Worm (Caenorhabditis elegans): Measurements from ENCODE around the gene aakg-1.

Gene aakg-1

DNA sequence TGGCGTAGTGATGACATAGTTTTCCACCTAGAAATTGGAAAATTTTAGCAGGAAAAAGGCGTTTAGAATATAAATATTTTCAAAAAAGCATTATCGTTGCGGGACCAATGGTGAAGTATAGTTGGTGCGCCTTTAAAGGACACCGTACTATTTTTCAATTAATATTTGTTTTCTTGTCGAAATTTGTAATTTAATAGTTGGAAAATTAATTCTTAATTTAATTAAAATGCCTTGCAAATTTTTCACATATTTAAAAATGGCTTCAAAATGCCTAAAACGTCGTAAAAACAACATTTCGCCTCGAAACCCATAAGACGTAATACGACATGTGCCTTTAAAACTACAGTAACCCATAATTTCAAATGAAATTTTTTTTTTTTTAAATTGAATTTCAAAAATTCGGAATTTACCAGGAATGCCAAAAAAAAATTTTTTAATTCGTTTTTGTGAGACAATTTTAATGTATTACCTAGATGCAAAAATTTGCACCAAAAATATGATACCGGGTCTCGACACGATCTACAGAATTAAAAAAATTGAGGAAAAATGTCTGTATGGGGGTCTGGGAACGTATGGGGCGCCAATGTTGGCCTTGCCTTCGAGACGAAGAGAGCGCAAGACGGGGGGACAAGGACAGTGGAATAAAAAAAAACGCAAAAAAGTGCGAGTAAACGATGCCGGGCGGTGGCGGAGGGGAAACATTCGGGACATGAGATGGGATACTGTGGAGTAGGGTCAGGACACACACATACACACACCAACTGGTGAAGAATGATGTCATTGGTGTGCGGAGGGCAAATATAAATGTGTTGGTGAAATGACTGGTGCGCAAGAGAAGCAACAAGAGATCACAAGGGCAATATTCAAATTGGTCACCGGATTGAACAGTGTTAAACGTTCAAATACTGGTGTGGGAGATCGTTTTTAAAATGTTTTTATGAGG lies at the start of gene aakg-1:
Gene aakg-1, minus strand, starts transcription at position 52 of the 943 bp plus-strand sequence.
- TF ChIP-seq fos-1 (tag; optimal IDR thresholded peaks at IDR 0.05): no peak
- peak; percentile 42 for TF ChIP-seq pha-4 (tag; optimal IDR thresholded peaks at IDR 0.05)
- no peak for TF ChIP-seq nfya-1 (tag; optimal IDR thresholded peaks at IDR 0.05; ENCODE audit: insufficient read depth)
- peak; percentile 22 for TF ChIP-seq nhr-25 (tag; optimal IDR thresholded peaks at IDR 0.05)

DNA sequence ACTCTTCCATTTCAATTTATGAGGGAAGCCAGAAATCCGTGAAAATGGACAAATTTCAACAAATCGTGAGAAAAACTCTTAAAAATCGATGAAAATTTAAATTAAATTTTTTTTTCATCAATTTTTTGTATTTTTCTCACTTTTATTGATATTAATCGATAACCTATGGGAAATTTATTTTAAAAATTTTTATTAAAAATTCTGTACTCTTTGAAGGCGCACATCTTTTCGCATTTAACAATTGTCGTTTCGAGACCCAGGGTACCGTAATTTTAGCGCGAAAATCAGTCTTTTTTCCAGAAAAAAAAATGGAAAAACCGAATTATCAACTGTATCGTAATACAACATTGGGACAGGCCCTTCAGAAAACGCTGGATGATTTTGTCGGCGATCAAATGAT lies 49.3 kb upstream of the aakg-1 start, which contains the start of gene gtf-2A2:
Gene gtf-2A2, plus strand, starts transcription at position 301 of the 400 bp plus-strand sequence.
- no peak for TF ChIP-seq ztf-4 (tag; optimal IDR thresholded peaks at IDR 0.05)

DNA sequence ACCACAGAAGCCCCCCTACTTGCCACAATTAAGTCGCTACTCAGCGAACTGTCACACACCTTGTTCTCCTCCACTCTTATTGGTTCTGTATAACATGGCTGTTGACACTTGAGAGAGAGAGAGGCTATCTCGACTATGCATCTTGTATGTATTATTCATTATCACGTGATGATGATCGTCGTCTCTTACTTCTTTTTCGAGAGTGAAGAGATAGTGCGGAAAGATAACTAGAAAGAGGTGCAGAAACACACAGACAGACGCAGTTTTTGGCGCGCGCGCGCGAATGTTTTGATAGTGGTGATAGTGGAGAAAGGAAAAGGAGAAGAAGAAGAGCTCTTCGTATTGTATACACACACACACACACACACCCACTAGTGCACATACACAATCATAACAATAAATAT lies 41.8 kb upstream of the aakg-1 start:
- TF ChIP-seq lsy-12 (tag; optimal IDR thresholded peaks at IDR 0.05) (peak; percentile 46), mml-1 (tag; optimal IDR thresholded peaks at IDR 0.05) (no peak), fkh-2 (tag; optimal IDR thresholded peaks at IDR 0.05) (no peak), lin-15B (tag; optimal IDR thresholded peaks at IDR 0.05) (peak; percentile 18), pha-4 (tag; optimal IDR thresholded peaks at IDR 0.05) (peak; percentile 97), jun-1 (tag; optimal IDR thresholded peaks at IDR 0.05) (peak; percentile 57), nhr-237 (tag; optimal IDR thresholded peaks at IDR 0.05) (no peak), nhr-43 (tag; optimal IDR thresholded peaks at IDR 0.05; ENCODE audit: poor library complexity, severe bottlenecking) (peak; percentile 54), snpc-4 (tag; optimal IDR thresholded peaks at IDR 0.05) (no peak), unc-62 (GFP tag; optimal IDR thresholded peaks at IDR 0.05) (peak; percentile 17), skn-1 (tag; optimal IDR thresholded peaks at IDR 0.05) (peak; percentile 67), elt-1 (tag; optimal IDR thresholded peaks at IDR 0.05) (peak; percentile 91), nhr-23 (tag; optimal IDR thresholded peaks at IDR 0.05) (peak; percentile 83), fos-1 (tag; optimal IDR thresholded peaks at IDR 0.05) (peak; percentile 14), ceh-28 (tag; optimal IDR thresholded peaks at IDR 0.05) (peak; percentile 59), ztf-4 (tag; optimal IDR thresholded peaks at IDR 0.05) (no peak), R02D3.7 (tag; optimal IDR thresholded peaks at IDR 0.05) (no peak), fkh-10 (GFP tag; optimal IDR thresholded peaks at IDR 0.05) (no peak), nfya-1 (tag; optimal IDR thresholded peaks at IDR 0.05; ENCODE audit: insufficient read depth) (peak; percentile 87), elt-3 (tag; optimal IDR thresholded peaks at IDR 0.05) (no peak), ama-1 (optimal IDR thresholded peaks at IDR 0.05) (peak; percentile 76), nhr-76 (tag; optimal IDR thresholded peaks at IDR 0.05) (no peak), tbx-2 (tag; optimal IDR thresholded peaks at IDR 0.05) (no peak), egl-27 (tag; optimal IDR thresholded peaks at IDR 0.05) (no peak), nhr-25 (tag; optimal IDR thresholded peaks at IDR 0.05) (peak; percentile 87), pqm-1 (tag; optimal IDR thresholded peaks at IDR 0.05) (peak; percentile 71), nhr-12 (tag; optimal IDR thresholded peaks at IDR 0.05) (no peak), sea-2 (GFP tag; optimal IDR thresholded peaks at IDR 0.05) (no peak), eor-1 (tag; optimal IDR thresholded peaks at IDR 0.05) (no peak), elt-2 (tag; optimal IDR thresholded peaks at IDR 0.05) (peak; percentile 89), daf-12 (tag; optimal IDR thresholded peaks at IDR 0.05) (no peak)

DNA sequence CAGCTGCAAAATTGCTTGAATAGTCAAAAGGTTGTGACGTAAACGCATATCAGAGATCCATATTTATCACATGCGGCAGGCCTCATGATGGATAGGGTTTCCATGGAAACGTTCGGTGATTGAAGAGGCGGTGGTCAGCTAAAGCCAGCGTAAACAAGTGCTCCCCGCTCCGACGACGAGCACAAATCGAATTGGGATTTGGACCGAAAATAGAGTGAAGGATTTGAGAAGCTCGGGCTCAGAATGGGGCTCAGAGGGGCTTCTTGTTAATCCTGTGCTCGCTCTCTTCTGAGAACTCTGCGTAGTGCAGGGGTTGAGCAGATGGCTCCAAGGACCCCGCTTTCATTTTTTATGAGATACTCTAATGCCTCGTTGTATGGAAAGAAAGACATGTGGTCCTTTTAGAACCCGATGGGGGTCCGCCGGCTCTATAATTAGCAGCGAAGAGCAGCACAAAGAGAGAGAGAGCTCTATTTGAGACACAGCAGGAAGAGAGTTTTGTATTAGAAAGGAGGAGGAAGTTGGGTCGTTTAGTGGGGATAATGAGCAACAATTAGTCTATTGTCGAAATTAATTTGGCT lies 40.7 kb upstream of the aakg-1 start:
- TF ChIP-seq egl-5 (tag; optimal IDR thresholded peaks at IDR 0.05) (peak; percentile 25), nfya-1 (tag; optimal IDR thresholded peaks at IDR 0.05; ENCODE audit: insufficient read depth) (peak; percentile 35), nhr-28 (tag; optimal IDR thresholded peaks at IDR 0.05) (no peak), ceh-82 (tag; optimal IDR thresholded peaks at IDR 0.05) (no peak)
